Worm (Caenorhabditis elegans): ENCODE data around the gene C29F9.12.

The C29F9.12 gene

ce11 chrIII:94759-95330 is 27.0 kb downstream of the C29F9.12 start, which contains the start of gene pat-4:
TSS of gene pat-4 (minus strand) at chrIII:94809.
- TF ChIP-seq flt-1 (GFP tag; IDR thresholded peaks at IDR 0.05) = no peak

ce11 chrIII:92247-92646 is 29.6 kb downstream of the C29F9.12 start:
- TF ChIP-seq klf-2 (GFP tag; conservative IDR thresholded peaks at IDR 0.05) (no peak), cog-1 (tag; optimal IDR thresholded peaks at IDR 0.05) (no peak), tab-1 (GFP tag; IDR thresholded peaks at IDR 0.05) (no peak), flt-1 (GFP tag; IDR thresholded peaks at IDR 0.05) (no peak), ztf-29 (GFP tag; IDR thresholded peaks at IDR 0.05) (no peak), ztf-23 (GFP tag; IDR thresholded peaks at IDR 0.05) (no peak), med-1 (GFP tag; optimal IDR thresholded peaks at IDR 0.05; ENCODE audit: insufficient read depth) (no peak), T22C8.4 (GFP tag; IDR thresholded peaks at IDR 0.05) (no peak), ref-1 (GFP tag; conservative IDR thresholded peaks at IDR 0.05) (no peak)

- TF ChIP-seq med-1 (GFP tag; optimal IDR thresholded peaks at IDR 0.05; ENCODE audit: insufficient read depth) (no peak), klf-2 (GFP tag; conservative IDR thresholded peaks at IDR 0.05) (no peak), tab-1 (GFP tag; IDR thresholded peaks at IDR 0.05) (peak; percentile 69; the same call in 1 of the 2 replicates), flt-1 (GFP tag; IDR thresholded peaks at IDR 0.05) (peak; percentile 81), T22C8.4 (GFP tag; IDR thresholded peaks at IDR 0.05) (0 out of 2 replicates have a peak, but pooled peaks have one; percentile 28), ref-1 (GFP tag; conservative IDR thresholded peaks at IDR 0.05) (peak; percentile 44; the same call in 1 of the 2 replicates), ztf-29 (GFP tag; IDR thresholded peaks at IDR 0.05) (0 out of 2 replicates have a peak, but pooled peaks have one; percentile 26), ztf-23 (GFP tag; IDR thresholded peaks at IDR 0.05) (0 out of 2 replicates have a peak, but pooled peaks have one; percentile 35), cog-1 (tag; optimal IDR thresholded peaks at IDR 0.05) (no peak)
Measured at ce11 chrIII:89155-89554, 32.7 kb downstream of the C29F9.12 start.

ce11 chrIII:87183-87582 is 34.6 kb downstream of the C29F9.12 start, which contains the start of the genes F54C4.4 and mrpl-40:
TSS of gene F54C4.4 (minus strand) at chrIII:87381.
TSS of gene mrpl-40 (plus strand) at chrIII:87559.
- TF ChIP-seq cog-1 (tag; optimal IDR thresholded peaks at IDR 0.05) (peak; percentile 33), tab-1 (GFP tag; IDR thresholded peaks at IDR 0.05) (no peak), T22C8.4 (GFP tag; IDR thresholded peaks at IDR 0.05) (peak; percentile 86)

- TF ChIP-seq cog-1 (tag; optimal IDR thresholded peaks at IDR 0.05) (peak; percentile 61), ztf-29 (GFP tag; IDR thresholded peaks at IDR 0.05) (no peak)
Measured at ce11 chrIII:86316-86715, 35.5 kb downstream of the C29F9.12 start, which contains the start of gene attf-3. TSS of gene attf-3 (minus strand) at chrIII:86384.

ce11 chrIII:84372-84771 is 37.5 kb downstream of the C29F9.12 start:
- TF ChIP-seq klf-2 (GFP tag; conservative IDR thresholded peaks at IDR 0.05) (no peak), T22C8.4 (GFP tag; IDR thresholded peaks at IDR 0.05) (no peak), ztf-29 (GFP tag; IDR thresholded peaks at IDR 0.05) (no peak), cog-1 (tag; optimal IDR thresholded peaks at IDR 0.05) (no peak), tab-1 (GFP tag; IDR thresholded peaks at IDR 0.05) (no peak), ref-1 (GFP tag; conservative IDR thresholded peaks at IDR 0.05) (no peak)

ce11 chrIII:72078-72477 is 49.8 kb downstream of the C29F9.12 start:
- TF ChIP-seq T22C8.4 (GFP tag; IDR thresholded peaks at IDR 0.05) = no peak
- TF ChIP-seq med-1 (GFP tag; optimal IDR thresholded peaks at IDR 0.05; ENCODE audit: insufficient read depth) = no peak
- no peak for TF ChIP-seq klf-2 (GFP tag; conservative IDR thresholded peaks at IDR 0.05)
- no peak for TF ChIP-seq flt-1 (GFP tag; IDR thresholded peaks at IDR 0.05)
- no peak for TF ChIP-seq cog-1 (tag; optimal IDR thresholded peaks at IDR 0.05)
- no peak for TF ChIP-seq ref-1 (GFP tag; conservative IDR thresholded peaks at IDR 0.05)
- TF ChIP-seq ztf-29 (GFP tag; IDR thresholded peaks at IDR 0.05) = no peak

All from whole organism, midembryonic.